Fruit fly (Drosophila melanogaster) whole organism, embryonic: ENCODE results near the gene Psn.

Source experiments
- Atf-2 ChIP-seq: fragments of 200-800 bp; sonication (Bioruptor generic); optimal IDR thresholded peaks from 2 replicates; lab custom pipeline; 2016; ENCODE audit warnings: missing biosample characterization, missing genetic modification characterization
- Bdp1 ChIP-seq: fragments of 200-800 bp; sonication (Bioruptor generic); optimal IDR thresholded peaks from 3 replicates; lab custom pipeline; 2016; ENCODE audit warnings: missing biosample characterization, missing genetic modification characterization
- CG10431 ChIP-seq: fragments of 200-800 bp; sonication (Bioruptor generic); optimal IDR thresholded peaks from 3 replicates; lab custom pipeline; 2018; ENCODE audit warnings: missing biosample characterization, mild to moderate bottlenecking, missing genetic modification characterization
- CG11085 ChIP-seq: fragments of 200-800 bp; sonication (Bioruptor generic); IDR thresholded peaks from 2 replicates; pipeline ENCODE4 v1.3.6; 2022; ENCODE audit warnings: missing biosample characterization, missing genetic modification characterization
- CG11093 ChIP-seq: fragments of 200-800 bp; sonication (Bioruptor generic); IDR thresholded peaks from 3 replicates; pipeline ENCODE4 v1.3.6; 2022; ENCODE audit warnings: missing biosample characterization, missing genetic modification characterization
- CG12236 ChIP-seq: fragments of 200-800 bp; sonication (Bioruptor generic); optimal IDR thresholded peaks from 2 replicates; lab custom pipeline; 2016; ENCODE audit warnings: missing biosample characterization, missing genetic modification characterization
- CG12391 ChIP-seq: fragments of 200-800 bp; sonication (Bioruptor generic); optimal IDR thresholded peaks from 3 replicates; lab custom pipeline; 2018; ENCODE audit warnings: missing biosample characterization, mild to moderate bottlenecking, missing genetic modification characterization, moderate library complexity
- CG15514 ChIP-seq: fragments of 200-800 bp; sonication (Bioruptor generic); optimal IDR thresholded peaks from 3 replicates; lab custom pipeline; 2017; ENCODE audit warnings: missing biosample characterization, missing genetic modification characterization, mild to moderate bottlenecking, moderate library complexity, missing genetic modification reagents
- CG15696 ChIP-seq: fragments of 200-800 bp; sonication (Bioruptor generic); optimal IDR thresholded peaks from 2 replicates; lab custom pipeline; 2019; ENCODE audit warnings: missing biosample characterization, mild to moderate bottlenecking, missing genetic modification characterization, moderate library complexity
- CG17829 ChIP-seq: fragments of 200-800 bp; optimal IDR thresholded peaks from 2 replicates; lab custom pipeline; 2019; ENCODE audit warnings: missing biosample characterization, mild to moderate bottlenecking, missing genetic modification characterization, moderate library complexity
- CG1792 ChIP-seq: fragments of 200-800 bp; sonication (Bioruptor generic); optimal IDR thresholded peaks from 2 replicates; lab custom pipeline; 2016; ENCODE audit warnings: missing biosample characterization, missing genetic modification characterization
- CG18262 ChIP-seq: fragments of 200-800 bp; optimal IDR thresholded peaks from 3 replicates; lab custom pipeline; 2019; ENCODE audit warnings: missing biosample characterization, mild to moderate bottlenecking, missing genetic modification characterization, moderate library complexity
- CG31365 ChIP-seq: fragments of 200-800 bp; sonication (Bioruptor generic); optimal IDR thresholded peaks from 2 replicates; lab custom pipeline; 2018; ENCODE audit warnings: missing biosample characterization, mild to moderate bottlenecking, missing genetic modification characterization
- CG31388 ChIP-seq: fragments of 200-800 bp; sonication (Bioruptor generic); optimal IDR thresholded peaks from 2 replicates; lab custom pipeline; 2016; ENCODE audit warnings: missing biosample characterization, missing genetic modification characterization
- CG34422 ChIP-seq: fragments of 200-800 bp; sonication (Bioruptor generic); IDR thresholded peaks from 3 replicates; pipeline ENCODE4 v1.3.6; 2022; ENCODE audit warnings: missing biosample characterization, missing genetic modification characterization
- CG4282 ChIP-seq: fragments of 200-800 bp; sonication (Bioruptor generic); optimal IDR thresholded peaks from 2 replicates; lab custom pipeline; 2016; ENCODE audit warnings: missing biosample characterization, missing genetic modification characterization
- CG6791 ChIP-seq: fragments of 200-800 bp; sonication (Bioruptor generic); IDR thresholded peaks from 3 replicates; pipeline ENCODE4 v1.3.6; 2022; ENCODE audit warnings: missing biosample characterization, missing genetic modification characterization; ENCODE audit not compliant: partially characterized antibody
- CG8290 ChIP-seq, 3 experiments: fragments of 200-800 bp; sonication (Bioruptor generic); optimal IDR thresholded peaks; 2 replicates each; lab custom pipeline; 2016 to 2019; ENCODE audit warnings: missing biosample characterization in 3 of 3, missing genetic modification characterization in 3 of 3, mild to moderate bottlenecking in 2 of 3, moderate library complexity in 1 of 3
- CG8944 ChIP-seq: fragments of 200-800 bp; sonication (Bioruptor generic); optimal IDR thresholded peaks from 3 replicates; lab custom pipeline; 2016; ENCODE audit warnings: missing biosample characterization, missing genetic modification characterization
- CG9609 ChIP-seq: fragments of 200-800 bp; sonication (Bioruptor generic); optimal IDR thresholded peaks from 3 replicates; lab custom pipeline; 2016; ENCODE audit warnings: missing biosample characterization, missing genetic modification characterization
- CHES-1-like ChIP-seq: fragments of 200-800 bp; sonication (Bioruptor generic); optimal IDR thresholded peaks from 2 replicates; lab custom pipeline; 2016; ENCODE audit warnings: missing biosample characterization, missing genetic modification characterization
- Dfd ChIP-seq, 2 experiments: fragments of >200 bp; optimal IDR thresholded peaks; 2 replicates each; lab custom pipeline; 2017; ENCODE audit warnings: missing biosample characterization in 2 of 2, missing genetic modification characterization in 2 of 2
- Dll ChIP-seq: fragments of 200-800 bp; sonication (Bioruptor generic); IDR thresholded peaks from 4 replicates; pipeline ENCODE4 v1.3.6; 2022; ENCODE audit warnings: missing biosample characterization, missing genetic modification characterization; ENCODE audit not compliant: partially characterized antibody
- E2f1 ChIP-seq: fragments of 200-800 bp; sonication (Bioruptor generic); IDR thresholded peaks from 2 replicates; pipeline ENCODE4 v1.3.6; 2022; ENCODE audit warnings: missing biosample characterization, missing genetic modification characterization
- Eip74EF ChIP-seq, 2 experiments: fragments of 200-800 bp in 1 of 2; fragments of >200 bp in 1 of 2; sonication (Bioruptor generic) in 1 of 2; optimal IDR thresholded peaks; 2 replicates each; lab custom pipeline; 2017 to 2019; ENCODE audit warnings: missing biosample characterization in 2 of 2, missing genetic modification characterization in 2 of 2, mild to moderate bottlenecking in 1 of 2, moderate library complexity in 1 of 2
- H2.0 ChIP-seq: fragments of 200-800 bp; sonication (Bioruptor generic); IDR thresholded peaks from 2 replicates; pipeline ENCODE4 v1.3.6; 2022; ENCODE audit warnings: missing biosample characterization, missing genetic modification characterization
- Sry-δ ChIP-seq: fragments of 200-800 bp; sonication (Bioruptor generic); optimal IDR thresholded peaks from 2 replicates; lab custom pipeline; 2016; ENCODE audit warnings: missing biosample characterization, missing genetic modification characterization
- Ssrp ChIP-seq: fragments of 200-800 bp; sonication (Bioruptor generic); optimal IDR thresholded peaks from 2 replicates; lab custom pipeline; 2018; ENCODE audit warnings: missing biosample characterization, mild to moderate bottlenecking, missing genetic modification characterization, moderate library complexity
- Xbp1 ChIP-seq: fragments of 200-800 bp; sonication (Bioruptor generic); optimal IDR thresholded peaks from 3 replicates; lab custom pipeline; 2016; ENCODE audit warnings: missing biosample characterization, mild to moderate bottlenecking, missing genetic modification characterization
- YL-1 ChIP-seq: fragments of 200-800 bp; sonication (Bioruptor generic); optimal IDR thresholded peaks from 3 replicates; lab custom pipeline; 2017; ENCODE audit warnings: missing biosample characterization, mild to moderate bottlenecking, missing genetic modification characterization
- ab ChIP-seq: fragments of 200-800 bp; sonication (Bioruptor generic); optimal IDR thresholded peaks from 2 replicates; lab custom pipeline; 2016; ENCODE audit warnings: missing biosample characterization, missing genetic modification characterization
- ac ChIP-seq: fragments of 200-800 bp; sonication (Bioruptor generic); optimal IDR thresholded peaks from 3 replicates; lab custom pipeline; 2017; ENCODE audit warnings: missing biosample characterization, mild to moderate bottlenecking, missing genetic modification characterization
- ash1 ChIP-seq: fragments of 200-800 bp; sonication (Bioruptor generic); optimal IDR thresholded peaks from 2 replicates; lab custom pipeline; 2018; ENCODE audit warnings: missing biosample characterization, mild to moderate bottlenecking, missing genetic modification characterization
- bcd ChIP-seq: fragments of 200-800 bp; sonication (Bioruptor generic); optimal IDR thresholded peaks from 2 replicates; lab custom pipeline; 2017; ENCODE audit warnings: missing biosample characterization, mild to moderate bottlenecking, missing genetic modification characterization
- bowl ChIP-seq: fragments of 200-800 bp; sonication (Bioruptor generic); IDR thresholded peaks from 2 replicates; pipeline ENCODE4 v1.3.6; 2022; ENCODE audit warnings: missing biosample characterization, missing genetic modification characterization
- cg ChIP-seq: fragments of 200-800 bp; sonication (Bioruptor generic); optimal IDR thresholded peaks from 3 replicates; lab custom pipeline; 2019; ENCODE audit warnings: missing biosample characterization, mild to moderate bottlenecking, missing genetic modification characterization, moderate library complexity
- dati ChIP-seq: fragments of 200-800 bp; sonication (Bioruptor generic); IDR thresholded peaks from 2 replicates; pipeline ENCODE4 v1.3.6; 2022; ENCODE audit warnings: missing biosample characterization, missing genetic modification characterization
- dpn ChIP-seq, 2 experiments: fragments of 200-800 bp; sonication (Bioruptor generic); optimal IDR thresholded peaks; 3 replicates each; lab custom pipeline; 2016; ENCODE audit warnings: missing biosample characterization in 2 of 2, missing genetic modification characterization in 2 of 2
- gcm2 ChIP-seq: fragments of 200-800 bp; sonication (Bioruptor generic); optimal IDR thresholded peaks from 2 replicates; lab custom pipeline; 2016; ENCODE audit warnings: missing biosample characterization, missing genetic modification characterization
- p53 ChIP-seq: fragments of 200-800 bp; sonication (Bioruptor generic); optimal IDR thresholded peaks from 2 replicates; lab custom pipeline; 2016; ENCODE audit warnings: missing biosample characterization, missing genetic modification characterization
- psq ChIP-seq: fragments of 200-800 bp; sonication (Bioruptor generic); optimal IDR thresholded peaks from 2 replicates; lab custom pipeline; 2017; ENCODE audit warnings: missing biosample characterization, missing genetic modification characterization
- row ChIP-seq: fragments of 200-800 bp; sonication (Bioruptor generic); IDR thresholded peaks from 3 replicates; pipeline ENCODE4 v1.3.6; 2022; ENCODE audit warnings: missing biosample characterization, missing genetic modification characterization
- slou ChIP-seq: fragments of 200-800 bp; sonication (Bioruptor generic); optimal IDR thresholded peaks from 3 replicates; lab custom pipeline; 2016; ENCODE audit warnings: missing biosample characterization, missing genetic modification characterization
- so ChIP-seq: fragments of 200-800 bp; sonication (Bioruptor generic); IDR thresholded peaks from 3 replicates; pipeline ENCODE4 v1.3.6; 2022; ENCODE audit warnings: missing biosample characterization, missing genetic modification characterization
- stc ChIP-seq: fragments of 200-800 bp; sonication (Bioruptor generic); IDR thresholded peaks from 2 replicates; pipeline ENCODE4 v1.3.6; 2022; ENCODE audit warnings: missing biosample characterization, missing genetic modification characterization
- toy ChIP-seq: fragments of 200-800 bp; sonication (Bioruptor generic); IDR thresholded peaks from 2 replicates; pipeline ENCODE4 v1.3.6; 2022; ENCODE audit warnings: missing biosample characterization, missing genetic modification characterization
- ttk ChIP-seq: fragments of 200-800 bp; sonication (Bioruptor generic); IDR thresholded peaks from 2 replicates; pipeline ENCODE4 v2.1.2; 2022; ENCODE audit warnings: missing biosample characterization, missing genetic modification characterization
- vvl ChIP-seq: fragments of 200-800 bp; sonication (Bioruptor generic); IDR thresholded peaks from 2 replicates; pipeline ENCODE4 v1.3.6; 2022; ENCODE audit warnings: missing biosample characterization, missing genetic modification characterization

Psn gene

DNA sequence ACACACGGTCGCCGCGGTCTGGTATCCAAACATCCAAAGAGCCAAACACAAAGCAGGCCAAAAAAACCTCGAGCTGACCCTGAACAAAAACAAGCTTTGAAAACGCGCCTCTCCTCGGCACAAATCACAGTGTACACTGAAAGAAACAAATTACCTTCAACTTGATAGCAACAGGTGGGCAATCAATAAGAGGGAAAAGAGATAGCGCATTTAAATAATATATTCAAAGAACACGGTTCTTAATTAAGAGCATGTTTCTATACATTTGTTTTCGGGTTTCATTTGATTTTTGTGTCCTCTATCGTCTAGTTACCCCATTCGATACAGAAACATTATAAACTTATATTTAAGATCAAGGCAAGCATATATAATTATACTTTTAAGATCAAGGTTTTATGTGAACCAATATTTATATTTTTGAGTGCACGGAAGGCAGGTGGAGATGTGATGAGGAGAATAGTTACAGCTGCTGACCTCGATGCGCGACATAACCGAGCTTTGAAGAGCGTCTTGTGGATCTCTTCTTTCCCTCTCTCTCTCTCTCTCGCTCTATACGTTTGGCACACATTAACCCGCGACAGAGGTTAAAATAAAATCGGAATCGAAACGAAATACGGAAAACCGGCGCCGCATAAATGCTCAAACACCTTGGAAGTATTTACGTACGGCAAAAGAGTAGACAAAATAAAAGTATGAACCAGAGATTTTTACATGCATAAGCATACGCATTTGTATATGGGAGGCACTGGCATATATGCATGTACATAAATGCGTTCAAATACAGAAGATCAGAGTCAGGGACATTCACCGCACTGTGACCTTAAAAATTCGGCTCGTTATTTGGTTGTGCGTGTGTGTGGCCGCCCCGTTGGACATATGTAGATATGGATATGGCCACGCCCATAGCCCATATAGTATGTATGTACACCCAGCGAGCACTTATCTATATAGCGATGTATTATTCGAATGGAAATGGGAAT is 33.7 kb upstream of the Psn start (continued):
- TF ChIP-seq Ssrp (tag; lab: Kevin White, UChicago) (peak; percentile 86), CG31365 (peak; percentile 62), CG12391 (peak; percentile 90), ab (GFP tag; lab: Kevin White, UChicago) (peak; percentile 62), CG12236 (GFP tag; lab: Kevin White, UChicago) (peak; percentile 45), ac (peak; percentile 35), CG11085 (no peak), Dfd (GFP tag; optimal IDR thresholded peaks at IDR 0.05; lab: Kevin White, UChicago) (no peak), CG17829 (peak; percentile 81), p53 (GFP tag; lab: Kevin White, UChicago) (peak; percentile 10), toy (GFP tag; lab: Robert Waterston, UW) (no peak), stc (GFP tag; lab: Robert Waterston, UW) (peak; percentile 74), Atf-2 (GFP tag; lab: Kevin White, UChicago) (peak; percentile 63), slou (GFP tag; lab: Kevin White, UChicago) (peak; percentile 52), so (GFP tag; lab: Robert Waterston, UW) (peak; percentile 86), Bdp1 (GFP tag; lab: Kevin White, UChicago) (peak; percentile 63), vvl (GFP tag; lab: Robert Waterston, UW) (peak; percentile 80), dati (GFP tag; lab: Robert Waterston, UW) (0 out of 2 replicates have a peak, but pooled peaks have one; percentile 28), dpn (GFP tag; optimal IDR thresholded peaks at IDR 0.05; lab: Kevin White, UChicago) (peak; percentile 77 to 84), CG9609 (GFP tag; lab: Kevin White, UChicago) (peak; percentile 72), CG31388 (GFP tag; lab: Kevin White, UChicago) (peak; percentile 67), Eip74EF (GFP tag; optimal IDR thresholded peaks at IDR 0.05; lab: Kevin White, UChicago) (peak in 1 of 2 experiments; percentile 88), CG4282 (GFP tag; lab: Kevin White, UChicago) (no peak), CG8944 (GFP tag; lab: Kevin White, UChicago) (peak; percentile 50), psq (peak; percentile 10), E2f1 (GFP tag; lab: Robert Waterston, UW) (peak; percentile 78), CG34422 (peak; percentile 70; the same call in 2 of the 3 replicates), H2.0 (GFP tag; lab: Robert Waterston, UW) (peak; percentile 72), cg (GFP tag; lab: Kevin White, UChicago) (peak; percentile 51), CG11093 (GFP tag; lab: Robert Waterston, UW) (peak; percentile 71; the same call in 2 of the 3 replicates), CG8290 (GFP tag; optimal IDR thresholded peaks at IDR 0.05; lab: Kevin White, UChicago) (peak; percentile 37), CG8290 (tag; optimal IDR thresholded peaks at IDR 0.05; lab: Kevin White, UChicago) (peak in 1 of 2 experiments; percentile 59), CG1792 (GFP tag; lab: Kevin White, UChicago) (peak; percentile 41), row (peak; percentile 82), ttk (GFP tag; lab: Robert Waterston, UW) (peak; percentile 75), Xbp1 (peak; percentile 85), CG15696 (tag; lab: Kevin White, UChicago) (peak; percentile 48), CG10431 (GFP tag; lab: Kevin White, UChicago) (peak; percentile 56), CHES-1-like (GFP tag; lab: Kevin White, UChicago) (peak; percentile 50), gcm2 (GFP tag; lab: Kevin White, UChicago) (peak; percentile 83), Sry-δ (GFP tag; lab: Kevin White, UChicago) (peak; percentile 26), CG6791 (GFP tag; lab: Robert Waterston, UW) (no peak), CG15514 (GFP tag; lab: Kevin White, UChicago) (peak; percentile 55), ash1 (no peak), CG18262 (tag; lab: Kevin White, UChicago) (peak; percentile 91), Dll (GFP tag; lab: Robert Waterston, UW) (no peak), bowl (GFP tag; lab: Robert Waterston, UW) (0 out of 2 replicates have a peak, but pooled peaks have one; percentile 13), YL-1 (GFP tag; lab: Kevin White, UChicago) (peak; percentile 31), bcd (GFP tag; lab: Kevin White, UChicago) (peak; percentile 89)
